Fruit fly (Drosophila melanogaster): ENCODE data around the gene CG6650.

Gene CG6650

dm6 chr3L:14036867-14037313 lies 5.6 kb downstream of the CG6650 start, which contains the start of gene Hsp110 (continued):
- TF ChIP-seq en (GFP tag; optimal IDR thresholded peaks at IDR 0.05) (no peak), Hsf (GFP tag; optimal IDR thresholded peaks at IDR 0.05) (no peak), corto (GFP tag; optimal IDR thresholded peaks at IDR 0.05) (peak; percentile 23), Lpt (GFP tag; optimal IDR thresholded peaks at IDR 0.05) (no peak), trem (tag; optimal IDR thresholded peaks at IDR 0.05) (peak; percentile 65), lab (GFP tag; optimal IDR thresholded peaks at IDR 0.05) (peak; percentile 52), crc (GFP tag; optimal IDR thresholded peaks at IDR 0.05) (no peak), pho (GFP tag; optimal IDR thresholded peaks at IDR 0.05) (peak; percentile 10), Sox102F (GFP tag; optimal IDR thresholded peaks at IDR 0.05) (no peak), CG17328 (GFP tag; IDR thresholded peaks at IDR 0.05) (peak; percentile 25; the same call in 1 of the 2 replicates), CG2129 (GFP tag; IDR thresholded peaks at IDR 0.05; ENCODE audit: partially characterized antibody) (peak; percentile 96), ap (GFP tag; IDR thresholded peaks at IDR 0.05) (no peak), CG10543 (GFP tag; optimal IDR thresholded peaks at IDR 0.05) (peak; percentile 29), E2f1 (GFP tag; IDR thresholded peaks at IDR 0.05) (peak; percentile 16; the same call in 1 of the 2 replicates), CG2712 (tag; optimal IDR thresholded peaks at IDR 0.05) (peak; percentile 42), eyg (GFP tag; optimal IDR thresholded peaks at IDR 0.05) (no peak), CG7357 (GFP tag; IDR thresholded peaks at IDR 0.05) (no peak), CG7928 (GFP tag; optimal IDR thresholded peaks at IDR 0.05) (no peak), CG13296 (GFP tag; optimal IDR thresholded peaks at IDR 0.05) (peak; percentile 54), nmo (GFP tag; optimal IDR thresholded peaks at IDR 0.05) (peak; percentile 53), tap (tag; optimal IDR thresholded peaks at IDR 0.05) (no peak), Bteb2 (GFP tag; optimal IDR thresholded peaks at IDR 0.05) (peak; percentile 10), Mad (GFP tag; optimal IDR thresholded peaks at IDR 0.05) (no peak), sim (GFP tag; IDR thresholded peaks at IDR 0.05) (no peak), Adf1 (GFP tag; IDR thresholded peaks at IDR 0.05) (0 out of 2 replicates have a peak, but pooled peaks have one; percentile 14), insv (GFP tag; optimal IDR thresholded peaks at IDR 0.05) (peak in 1 of 2 experiments; percentile 84), CG17802 (tag; optimal IDR thresholded peaks at IDR 0.05) (no peak), Camta (GFP tag; optimal IDR thresholded peaks at IDR 0.05) (no peak), E2f2 (GFP tag; IDR thresholded peaks at IDR 0.05) (peak; percentile 95), dpn (GFP tag; optimal IDR thresholded peaks at IDR 0.05) (no peak), Nf-YC (tag; optimal IDR thresholded peaks at IDR 0.05) (peak; percentile 32), fd64A (GFP tag; optimal IDR thresholded peaks at IDR 0.05) (no peak), CG12219 (GFP tag; optimal IDR thresholded peaks at IDR 0.05) (no peak), ttk (GFP tag; IDR thresholded peaks at IDR 0.05) (no peak), CG8281 (tag; optimal IDR thresholded peaks at IDR 0.05) (no peak), CG12391 (tag; optimal IDR thresholded peaks at IDR 0.05) (peak; percentile 31), CG10209 (GFP tag; optimal IDR thresholded peaks at IDR 0.05) (no peak), CG9215 (GFP tag; IDR thresholded peaks at IDR 0.05) (no peak), hb (GFP tag; IDR thresholded peaks at IDR 0.05; ENCODE audit: partially characterized antibody) (peak; percentile 99), sens (GFP tag) (peak; percentile 81), da (GFP tag; optimal IDR thresholded peaks at IDR 0.05) (no peak), CG12744 (GFP tag; optimal IDR thresholded peaks at IDR 0.05) (no peak), CG12071 (GFP tag; optimal IDR thresholded peaks at IDR 0.05) (no peak), toy (GFP tag; IDR thresholded peaks at IDR 0.05) (no peak), Myb (GFP tag; optimal IDR thresholded peaks at IDR 0.05) (peak; percentile 62), CG14710 (tag; optimal IDR thresholded peaks at IDR 0.05) (peak; percentile 70), CG10431 (GFP tag; optimal IDR thresholded peaks at IDR 0.05) (no peak), CG10462 (GFP tag; optimal IDR thresholded peaks at IDR 0.05) (no peak), CG10565 (GFP tag; optimal IDR thresholded peaks at IDR 0.05) (no peak), CG1529 (GFP tag; optimal IDR thresholded peaks at IDR 0.05) (no peak), salm (tag; optimal IDR thresholded peaks at IDR 0.05) (no peak), CG6175 (GFP tag; IDR thresholded peaks at IDR 0.05) (no peak)

Data from whole organism, embryonic.